Worm (Caenorhabditis elegans): Measurements from ENCODE around the gene aak-2.

Gene aak-2

ce11 chrX:16795978-16796377 is at the start of gene aak-2:
Gene aak-2 (plus strand): TSS chrX:16796087.
- peak; percentile 8 for TF ChIP-seq nhr-25 (tag; optimal IDR thresholded peaks at IDR 0.05)
- peak; percentile 31 for TF ChIP-seq ceh-16 (tag; optimal IDR thresholded peaks at IDR 0.05)
- TF ChIP-seq mdl-1 (tag; optimal IDR thresholded peaks at IDR 0.05): no peak

DNA sequence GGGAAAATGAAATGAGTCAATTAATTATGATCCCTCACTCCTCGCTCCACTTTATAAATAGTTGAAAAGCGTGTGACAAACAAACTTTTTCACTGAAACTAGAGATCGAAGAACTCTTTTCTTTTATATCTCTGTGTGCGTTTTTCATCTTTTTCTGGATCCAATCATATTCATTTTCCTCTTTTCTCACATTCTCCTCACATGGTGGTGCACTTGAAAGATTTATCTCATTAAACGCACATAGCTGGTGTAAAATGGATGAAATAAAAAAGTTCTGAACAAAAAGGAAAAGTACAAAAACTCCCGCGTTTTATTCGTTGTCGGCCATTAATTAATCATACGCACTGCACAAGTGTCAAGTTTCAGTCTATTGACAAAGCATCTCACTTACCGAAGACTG is 43.7 kb upstream of the aak-2 start:
- TF ChIP-seq nhr-21 (tag; optimal IDR thresholded peaks at IDR 0.05): no peak
- TF ChIP-seq elt-1 (tag; optimal IDR thresholded peaks at IDR 0.05): no peak
- TF ChIP-seq ztf-11 (tag; optimal IDR thresholded peaks at IDR 0.05): no peak
- TF ChIP-seq nhr-77 (tag; optimal IDR thresholded peaks at IDR 0.05): no peak
- no peak for TF ChIP-seq skn-1 (tag; optimal IDR thresholded peaks at IDR 0.05)

ce11 chrX:16754474-16754873 is 41.4 kb upstream of the aak-2 start, which contains the start of gene C10E2.5:
Gene C10E2.5 (minus strand): TSS chrX:16754574.
- TF ChIP-seq fos-1 (tag; optimal IDR thresholded peaks at IDR 0.05) (no peak), zag-1 (tag; optimal IDR thresholded peaks at IDR 0.05) (no peak), alr-1 (tag; optimal IDR thresholded peaks at IDR 0.05) (no peak), Y55F3AM.14 (GFP tag; optimal IDR thresholded peaks at IDR 0.05) (no peak), unc-39 (tag; optimal IDR thresholded peaks at IDR 0.05) (no peak), nhr-237 (tag; optimal IDR thresholded peaks at IDR 0.05) (no peak), lin-13 (GFP tag; optimal IDR thresholded peaks at IDR 0.05) (no peak), nhr-77 (tag; optimal IDR thresholded peaks at IDR 0.05) (no peak), nhr-12 (tag; optimal IDR thresholded peaks at IDR 0.05) (no peak), aly-2 (tag; optimal IDR thresholded peaks at IDR 0.05) (no peak), nhr-11 (tag; optimal IDR thresholded peaks at IDR 0.05) (no peak), sma-3 (GFP tag; optimal IDR thresholded peaks at IDR 0.05) (no peak), ceh-82 (tag; optimal IDR thresholded peaks at IDR 0.05) (no peak)

DNA sequence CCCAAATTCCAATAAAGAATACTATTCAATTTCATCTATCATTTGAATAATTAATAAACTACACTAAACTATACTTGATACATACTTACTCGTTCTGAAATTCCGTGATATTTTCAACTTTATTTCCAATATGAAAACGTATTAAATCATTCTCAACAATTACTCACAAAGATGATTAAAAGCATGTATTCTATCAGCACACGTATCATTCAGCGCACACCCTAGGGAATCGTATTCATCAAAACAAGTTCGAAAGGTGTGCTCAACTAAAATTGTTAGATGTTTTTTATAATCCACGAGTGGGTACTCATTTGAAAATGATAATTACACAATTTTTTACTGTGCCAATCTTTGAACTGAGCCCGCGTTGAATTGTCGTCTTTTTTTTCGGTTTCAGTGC is 33.4 kb upstream of the aak-2 start, which contains the start of gene C10E2.1:
Gene C10E2.1, plus strand, starts transcription at position 301 of the 400 bp plus-strand sequence.
- no peak for TF ChIP-seq lsy-2 (tag; optimal IDR thresholded peaks at IDR 0.05)
- no peak for TF ChIP-seq egl-27 (tag; optimal IDR thresholded peaks at IDR 0.05)
- no peak for TF ChIP-seq snpc-4 (tag; optimal IDR thresholded peaks at IDR 0.05)
- no peak for TF ChIP-seq sma-3 (GFP tag; optimal IDR thresholded peaks at IDR 0.05)
- no peak for TF ChIP-seq nhr-77 (tag; optimal IDR thresholded peaks at IDR 0.05)

- no peak for TF ChIP-seq blmp-1 (tag; optimal IDR thresholded peaks at IDR 0.05; ENCODE audit: insufficient read depth)
Observed at ce11 chrX:16770398-16770797, 25.5 kb upstream of the aak-2 start, which contains the start of gene mct-6. Gene mct-6 (minus strand): TSS chrX:16770498.

DNA sequence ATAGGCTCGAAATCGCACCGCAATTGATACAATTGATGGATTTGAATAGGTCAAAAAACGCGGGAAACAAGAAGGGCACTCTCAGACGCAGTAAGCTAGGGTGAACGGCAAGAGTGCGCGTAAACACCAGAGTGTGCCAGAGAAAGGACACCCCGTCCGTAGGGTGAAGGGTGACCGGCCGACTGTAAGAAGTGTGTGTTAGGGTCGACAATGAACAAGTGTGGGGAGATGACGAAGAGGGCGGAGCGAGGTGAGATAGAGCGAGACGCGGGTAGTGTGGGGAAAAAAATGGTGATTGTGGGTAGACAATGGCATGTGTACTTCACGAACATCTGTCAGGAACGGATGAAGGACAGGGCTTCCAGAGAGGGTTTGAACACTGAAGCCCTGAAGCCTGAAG is 25.0 kb upstream of the aak-2 start:
- TF ChIP-seq nhr-77 (tag; optimal IDR thresholded peaks at IDR 0.05): no peak
- peak; percentile 0 for TF ChIP-seq fos-1 (tag; optimal IDR thresholded peaks at IDR 0.05)

ce11 chrX:16772112-16772731 is 23.7 kb upstream of the aak-2 start:
- TF ChIP-seq ztf-4 (tag; optimal IDR thresholded peaks at IDR 0.05) (no peak), skn-1 (tag; optimal IDR thresholded peaks at IDR 0.05) (no peak), alr-1 (tag; optimal IDR thresholded peaks at IDR 0.05) (no peak), dmd-4 (tag; optimal IDR thresholded peaks at IDR 0.05) (no peak), ZK546.5 (tag; optimal IDR thresholded peaks at IDR 0.05) (no peak), lin-13 (GFP tag; optimal IDR thresholded peaks at IDR 0.05) (no peak), F13H6.1 (tag; optimal IDR thresholded peaks at IDR 0.05) (no peak), zag-1 (tag; optimal IDR thresholded peaks at IDR 0.05) (no peak), peb-1 (tag; optimal IDR thresholded peaks at IDR 0.05) (no peak), Y55F3AM.14 (GFP tag; optimal IDR thresholded peaks at IDR 0.05) (no peak), mbf-1 (tag; optimal IDR thresholded peaks at IDR 0.05) (no peak), nhr-23 (tag; optimal IDR thresholded peaks at IDR 0.05) (no peak), nhr-129 (tag; optimal IDR thresholded peaks at IDR 0.05) (peak; percentile 28), elt-1 (tag; optimal IDR thresholded peaks at IDR 0.05) (no peak), aly-2 (tag; optimal IDR thresholded peaks at IDR 0.05) (no peak), unc-55 (GFP tag; optimal IDR thresholded peaks at IDR 0.05) (peak; percentile 40)
